Fruit fly (Drosophila melanogaster) whole organism, wandering third instar larva: Measurements from ENCODE around the gene CG6688.

Experiments used
- Abd-B ChIP-seq: fragments of >200 bp; optimal IDR thresholded peaks from 2 replicates; lab custom pipeline; 2017; ENCODE audit warnings: missing biosample characterization, missing genetic modification characterization
- foxo ChIP-seq, 2 experiments: fragments of 200-800 bp; sonication (Bioruptor generic); optimal IDR thresholded peaks; 2 replicates in 1 of 2; 3 replicates in 1 of 2; lab custom pipeline; 2016 to 2017; ENCODE audit warnings: missing biosample characterization in 2 of 2, missing genetic modification characterization in 2 of 2
- lola ChIP-seq: fragments of >200 bp; optimal IDR thresholded peaks from 2 replicates; lab custom pipeline; 2017; ENCODE audit warnings: missing biosample characterization, missing genetic modification characterization

dm6 chr3R:23061209-23061608, 49.0 kb downstream of the CG6688 start, which contains the start of the genes sav and Ublcp1:
- TF ChIP-seq Abd-B (GFP tag; lab: Kevin White, UChicago) = no peak
- TF ChIP-seq lola = no peak
- TF ChIP-seq foxo (GFP tag; optimal IDR thresholded peaks at IDR 0.05; lab: Kevin White, UChicago) = peak in 1 of 2 experiments; percentile 24
